Fruit fly (Drosophila melanogaster) whole organism, embryonic: Measurements from ENCODE around the gene Ccp84Aa.
A peak's percentile ranks its signal among the peaks of the same experiment; 100 is the strongest.

Experiments
- Awh ChIP-seq: fragments of 200-800 bp; sonication (Bioruptor generic); IDR thresholded peaks from 2 replicates; pipeline ENCODE4, ENCODE4 v1.3.6; 2022; ENCODE audit warnings: missing biosample characterization, missing genetic modification characterization
- CG10267 ChIP-seq: fragments of 200-800 bp; sonication (Bioruptor generic); optimal IDR thresholded peaks from 2 replicates; lab custom pipeline; 2018; ENCODE audit warnings: missing biosample characterization, mild to moderate bottlenecking, missing genetic modification characterization, moderate library complexity
- CG10979 ChIP-seq: fragments of 200-800 bp; sonication (Bioruptor generic); optimal IDR thresholded peaks from 2 replicates; lab custom pipeline; 2018; ENCODE audit warnings: missing biosample characterization, mild to moderate bottlenecking, missing genetic modification characterization, moderate library complexity
- CG14710 ChIP-seq: fragments of 200-800 bp; sonication (Bioruptor generic); optimal IDR thresholded peaks from 3 replicates; lab custom pipeline; 2019; ENCODE audit warnings: missing biosample characterization, mild to moderate bottlenecking, missing genetic modification characterization, moderate library complexity
- CG15696 ChIP-seq: fragments of 200-800 bp; sonication (Bioruptor generic); optimal IDR thresholded peaks from 2 replicates; lab custom pipeline; 2019; ENCODE audit warnings: missing biosample characterization, mild to moderate bottlenecking, missing genetic modification characterization, moderate library complexity
- CG17361 ChIP-seq: fragments of 200-800 bp; sonication (Bioruptor generic); IDR thresholded peaks from 3 replicates; pipeline ENCODE4 v1.3.6; 2022; ENCODE audit warnings: missing biosample characterization, missing genetic modification characterization
- CG17829 ChIP-seq: fragments of 200-800 bp; optimal IDR thresholded peaks from 2 replicates; lab custom pipeline; 2019; ENCODE audit warnings: missing biosample characterization, mild to moderate bottlenecking, missing genetic modification characterization, moderate library complexity
- CG18262 ChIP-seq: fragments of 200-800 bp; optimal IDR thresholded peaks from 3 replicates; lab custom pipeline; 2019; ENCODE audit warnings: missing biosample characterization, mild to moderate bottlenecking, missing genetic modification characterization, moderate library complexity
- CG18476 ChIP-seq: fragments of 200-800 bp; sonication (Bioruptor generic); optimal IDR thresholded peaks from 2 replicates; lab custom pipeline; 2016; ENCODE audit warnings: missing biosample characterization, mild to moderate bottlenecking, missing genetic modification characterization
- CG2678 ChIP-seq: fragments of 200-800 bp; sonication (Bioruptor generic); optimal IDR thresholded peaks from 3 replicates; lab custom pipeline; 2019; ENCODE audit warnings: missing biosample characterization, mild to moderate bottlenecking, missing genetic modification characterization, moderate library complexity
- CG2712 ChIP-seq: fragments of 200-800 bp; optimal IDR thresholded peaks from 3 replicates; lab custom pipeline; 2019; ENCODE audit warnings: missing biosample characterization, mild to moderate bottlenecking, missing genetic modification characterization, moderate library complexity
- CG31365 ChIP-seq: fragments of 200-800 bp; sonication (Bioruptor generic); optimal IDR thresholded peaks from 2 replicates; lab custom pipeline; 2018; ENCODE audit warnings: missing biosample characterization, mild to moderate bottlenecking, missing genetic modification characterization
- CG4424 ChIP-seq: fragments of 200-800 bp; sonication (Bioruptor generic); optimal IDR thresholded peaks from 3 replicates; lab custom pipeline; 2016; ENCODE audit warnings: missing biosample characterization, missing genetic modification characterization
- CG6689 ChIP-seq: fragments of 200-800 bp; sonication (Bioruptor generic); IDR thresholded peaks from 2 replicates; pipeline ENCODE4 v1.3.6; 2022; ENCODE audit warnings: missing biosample characterization, missing genetic modification characterization
- CG7556 ChIP-seq: fragments of 200-800 bp; sonication (Bioruptor generic); optimal IDR thresholded peaks from 2 replicates; lab custom pipeline; 2017; ENCODE audit warnings: missing biosample characterization, mild to moderate bottlenecking, missing genetic modification characterization
- CG8924 ChIP-seq: fragments of 200-800 bp; optimal IDR thresholded peaks from 3 replicates; lab custom pipeline; 2019; ENCODE audit warnings: missing biosample characterization, mild to moderate bottlenecking, missing genetic modification characterization, moderate library complexity
- CG9727 ChIP-seq: fragments of 200-800 bp; sonication (Bioruptor generic); optimal IDR thresholded peaks from 3 replicates; lab custom pipeline; 2017; ENCODE audit warnings: missing biosample characterization, mild to moderate bottlenecking, missing genetic modification characterization
- CoRest ChIP-seq: fragments of 200-800 bp; sonication (Bioruptor generic); optimal IDR thresholded peaks from 3 replicates; lab custom pipeline; 2018; ENCODE audit warnings: missing biosample characterization, mild to moderate bottlenecking, missing genetic modification characterization, moderate library complexity
- D19A ChIP-seq: fragments of 200-800 bp; optimal IDR thresholded peaks from 3 replicates; lab custom pipeline; 2019; ENCODE audit warnings: missing biosample characterization, mild to moderate bottlenecking, missing genetic modification characterization, moderate library complexity
- HLHmδ ChIP-seq: fragments of 200-800 bp; sonication (Bioruptor generic); optimal IDR thresholded peaks from 2 replicates; lab custom pipeline; 2018; ENCODE audit warnings: missing biosample characterization, mild to moderate bottlenecking, missing genetic modification characterization, moderate library complexity
- Kr ChIP-seq: fragments of 200-800 bp; sonication (Bioruptor generic); optimal IDR thresholded peaks from 2 replicates; lab custom pipeline; 2017; ENCODE audit warnings: missing biosample characterization, mild to moderate bottlenecking, missing genetic modification characterization
- Mad ChIP-seq: fragments of 200-800 bp; sonication (Bioruptor generic); optimal IDR thresholded peaks from 2 replicates; lab custom pipeline; 2016; ENCODE audit warnings: missing biosample characterization, missing genetic modification characterization
- Med ChIP-seq: fragments of 200-800 bp; sonication (Bioruptor generic); peaks from one replicate; lab custom pipeline; 2016; ENCODE audit warnings: missing biosample characterization, missing genetic modification characterization, mild to moderate bottlenecking, inconsistent platforms, moderate library complexity
- NfI ChIP-seq: fragments of 200-800 bp; sonication (Bioruptor generic); optimal IDR thresholded peaks from 3 replicates; lab custom pipeline; 2018; ENCODE audit warnings: missing biosample characterization, mild to moderate bottlenecking, missing genetic modification characterization, moderate library complexity
- Ravus ChIP-seq: fragments of 200-800 bp; sonication (Bioruptor generic); IDR thresholded peaks from 2 replicates; pipeline ENCODE4 v1.3.6; 2022; ENCODE audit warnings: missing biosample characterization, missing genetic modification characterization
- Sox100B ChIP-seq: fragments of 200-800 bp; sonication (Bioruptor generic); optimal IDR thresholded peaks from 3 replicates; lab custom pipeline; 2018; ENCODE audit warnings: missing biosample characterization, mild to moderate bottlenecking, missing genetic modification characterization
- YL-1 ChIP-seq: fragments of 200-800 bp; sonication (Bioruptor generic); optimal IDR thresholded peaks from 3 replicates; lab custom pipeline; 2017; ENCODE audit warnings: missing biosample characterization, mild to moderate bottlenecking, missing genetic modification characterization
- bcd ChIP-seq: fragments of 200-800 bp; sonication (Bioruptor generic); optimal IDR thresholded peaks from 2 replicates; lab custom pipeline; 2017; ENCODE audit warnings: missing biosample characterization, mild to moderate bottlenecking, missing genetic modification characterization
- caup ChIP-seq: fragments of 200-800 bp; sonication (Bioruptor generic); optimal IDR thresholded peaks from 3 replicates; lab custom pipeline; 2017; ENCODE audit warnings: missing biosample characterization, mild to moderate bottlenecking, missing genetic modification characterization, moderate library complexity; ENCODE audit not compliant: severe bottlenecking
- chinmo ChIP-seq: fragments of 200-800 bp; sonication (Bioruptor generic); IDR thresholded peaks from 4 replicates; pipeline ENCODE4 v1.3.6; 2022; ENCODE audit warnings: missing biosample characterization, missing genetic modification characterization; ENCODE audit not compliant: partially characterized antibody
- corto ChIP-seq: fragments of 200-800 bp; sonication (Bioruptor generic); optimal IDR thresholded peaks from 2 replicates; lab custom pipeline; 2016; ENCODE audit warnings: missing biosample characterization, mild to moderate bottlenecking, missing genetic modification characterization, moderate library complexity
- dmrt11E ChIP-seq: fragments of 200-800 bp; sonication (Bioruptor generic); optimal IDR thresholded peaks from 3 replicates; lab custom pipeline; 2018; ENCODE audit warnings: missing biosample characterization, mild to moderate bottlenecking, missing genetic modification characterization, moderate library complexity
- dmrt99B ChIP-seq: fragments of 200-800 bp; sonication (Bioruptor generic); optimal IDR thresholded peaks from 2 replicates; lab custom pipeline; 2018; ENCODE audit warnings: missing biosample characterization, mild to moderate bottlenecking, missing genetic modification characterization, moderate library complexity
- gem ChIP-seq: fragments of 200-800 bp; sonication (Bioruptor generic); optimal IDR thresholded peaks from 2 replicates; lab custom pipeline; 2019; ENCODE audit warnings: missing biosample characterization, mild to moderate bottlenecking, missing genetic modification characterization, moderate library complexity
- lilli ChIP-seq: fragments of 200-800 bp; sonication (Bioruptor generic); optimal IDR thresholded peaks from 3 replicates; lab custom pipeline; 2016; ENCODE audit warnings: missing biosample characterization, missing genetic modification characterization
- lola ChIP-seq, 3 experiments: fragments of >200 bp in 2 of 3; fragments of 200-800 bp in 1 of 3; sonication (Bioruptor generic) in 1 of 3; optimal IDR thresholded peaks; 2 replicates each; lab custom pipeline; 2017 to 2019; ENCODE audit warnings: missing biosample characterization in 3 of 3, missing genetic modification characterization in 3 of 3, mild to moderate bottlenecking in 1 of 3, moderate library complexity in 1 of 3
- nmo ChIP-seq: fragments of 200-800 bp; sonication (Bioruptor generic); optimal IDR thresholded peaks from 2 replicates; lab custom pipeline; 2018; ENCODE audit warnings: missing biosample characterization, mild to moderate bottlenecking, missing genetic modification characterization, moderate library complexity
- phol ChIP-seq: fragments of 200-800 bp; sonication (Bioruptor generic); optimal IDR thresholded peaks from 3 replicates; lab custom pipeline; 2018; ENCODE audit warnings: missing biosample characterization, mild to moderate bottlenecking, missing genetic modification characterization, moderate library complexity
- prd ChIP-seq, 3 experiments: fragments of >200 bp in 2 of 3; fragments of 200-800 bp in 1 of 3; sonication (Bioruptor generic) in 1 of 3; optimal IDR thresholded peaks in 2 of 3; IDR thresholded peaks in 1 of 3; 2 replicates in 2 of 3; 3 replicates in 1 of 3; pipeline versions ENCODE4 v1.3.6 to Lab custom; 2017 to 2022; ENCODE audit warnings: missing biosample characterization in 1 of 3, missing genetic modification characterization in 1 of 3
- pzg ChIP-seq: fragments of 200-800 bp; sonication (Bioruptor generic); optimal IDR thresholded peaks from 3 replicates; lab custom pipeline; 2018; ENCODE audit warnings: missing biosample characterization, mild to moderate bottlenecking, missing genetic modification characterization, moderate library complexity
- sens ChIP-seq: fragments of 200-800 bp; sonication (Bioruptor generic); peaks from one replicate; lab custom pipeline; 2016; ENCODE audit warnings: missing biosample characterization, missing genetic modification characterization
- slbo ChIP-seq: fragments of 200-800 bp; sonication (Bioruptor generic); IDR thresholded peaks from 2 replicates; pipeline ENCODE4 v1.3.6; 2022; ENCODE audit warnings: missing biosample characterization, missing genetic modification characterization
- twi ChIP-seq: fragments of 200-800 bp; optimal IDR thresholded peaks from 2 replicates; lab custom pipeline; 2019; ENCODE audit warnings: missing biosample characterization, mild to moderate bottlenecking, missing genetic modification characterization, moderate library complexity
- tx ChIP-seq: fragments of 200-800 bp; sonication (Bioruptor generic); optimal IDR thresholded peaks from 2 replicates; lab custom pipeline; 2016; ENCODE audit warnings: missing biosample characterization, missing genetic modification characterization
- zen ChIP-seq: fragments of 200-800 bp; sonication (Bioruptor generic); optimal IDR thresholded peaks from 3 replicates; lab custom pipeline; 2018; ENCODE audit warnings: missing biosample characterization, mild to moderate bottlenecking, missing genetic modification characterization, moderate library complexity
- zf30C ChIP-seq: fragments of 200-800 bp; sonication (Bioruptor generic); optimal IDR thresholded peaks from 3 replicates; lab custom pipeline; 2018; ENCODE audit warnings: missing biosample characterization, mild to moderate bottlenecking, missing genetic modification characterization
- zfh2 ChIP-seq: fragments of 200-800 bp; sonication (Bioruptor generic); optimal IDR thresholded peaks from 2 replicates; lab custom pipeline; 2016; ENCODE audit warnings: missing biosample characterization, missing genetic modification characterization

The Ccp84Aa gene

dm6 chr3R:6751467-6752155, 47.7 kb downstream of the Ccp84Aa start:
- peak; percentile 9 for TF ChIP-seq D19A (tag; lab: Kevin White, UChicago)
- no peak for TF ChIP-seq lilli
- TF ChIP-seq HLHmδ: no peak
- TF ChIP-seq phol (tag; lab: Kevin White, UChicago): peak; percentile 39
- peak; percentile 44 for TF ChIP-seq CG15696
- TF ChIP-seq CG31365 (tag; lab: Kevin White, UChicago): no peak
- TF ChIP-seq Ravus (GFP tag; lab: Robert Waterston, UW): no peak
- peak; percentile 23 for TF ChIP-seq Kr (GFP tag; lab: Kevin White, UChicago)
- TF ChIP-seq zfh2 (GFP tag; lab: Kevin White, UChicago): no peak
- no peak for TF ChIP-seq caup (GFP tag; lab: Kevin White, UChicago)
- TF ChIP-seq corto: no peak
- peak in 1 of 3 experiments; percentile 45 for TF ChIP-seq lola (GFP tag; optimal IDR thresholded peaks at IDR 0.05; lab: Kevin White, UChicago)
- TF ChIP-seq prd (optimal IDR thresholded peaks at IDR 0.05; lab: Kevin White, UChicago): no peak
- TF ChIP-seq prd (GFP tag; IDR thresholded peaks at IDR 0.05; lab: Robert Waterston, UW): peak; percentile 15; the same call in 1 of the 3 replicates
- peak; percentile 94 for TF ChIP-seq twi (tag; lab: Kevin White, UChicago)
- peak; percentile 18 for TF ChIP-seq nmo
- TF ChIP-seq NfI (GFP tag; lab: Kevin White, UChicago): no peak
- TF ChIP-seq chinmo: no peak
- peak; percentile 71 for TF ChIP-seq zen
- TF ChIP-seq gem (tag; lab: Kevin White, UChicago): peak; percentile 45
- no peak for TF ChIP-seq Mad (GFP tag; lab: Kevin White, UChicago)
- peak; percentile 48 for TF ChIP-seq CG2712 (tag; lab: Kevin White, UChicago)
- TF ChIP-seq CoRest (tag; lab: Kevin White, UChicago): peak; percentile 4
- TF ChIP-seq Awh: no peak
- peak; percentile 34 for TF ChIP-seq CG14710 (tag; lab: Kevin White, UChicago)
- TF ChIP-seq CG9727 (GFP tag; lab: Kevin White, UChicago): peak; percentile 25
- peak; percentile 11 for TF ChIP-seq CG17829 (tag; lab: Kevin White, UChicago)
- no peak for TF ChIP-seq tx (GFP tag; lab: Kevin White, UChicago)
- peak; percentile 27 for TF ChIP-seq bcd (GFP tag; lab: Kevin White, UChicago)
- TF ChIP-seq dmrt11E (tag; lab: Kevin White, UChicago): peak; percentile 45
- TF ChIP-seq sens: peak; percentile 77
- TF ChIP-seq CG17361: 0 out of 3 replicates have a peak, but pooled peaks have one; percentile 42
- TF ChIP-seq pzg (GFP tag; lab: Kevin White, UChicago): no peak
- no peak for TF ChIP-seq YL-1 (GFP tag; lab: Kevin White, UChicago)
- peak; percentile 6 for TF ChIP-seq CG4424
- TF ChIP-seq CG2678: no peak
- TF ChIP-seq Med (GFP tag; lab: Kevin White, UChicago): peak; percentile 25
- 0 out of 2 replicates have a peak, but pooled peaks have one; percentile 42 for TF ChIP-seq CG6689
- peak; percentile 59 for TF ChIP-seq CG18262 (tag; lab: Kevin White, UChicago)
- peak; percentile 22 for TF ChIP-seq Sox100B (GFP tag; lab: Kevin White, UChicago)
- TF ChIP-seq CG8924: peak; percentile 16
- peak; percentile 49 for TF ChIP-seq zf30C
- TF ChIP-seq CG10979 (tag; lab: Kevin White, UChicago): peak; percentile 60
- peak; percentile 14 for TF ChIP-seq dmrt99B (tag; lab: Kevin White, UChicago)
- TF ChIP-seq slbo (GFP tag; lab: Robert Waterston, UW): no peak
- TF ChIP-seq CG18476 (GFP tag; lab: Kevin White, UChicago): no peak
- TF ChIP-seq CG7556 (GFP tag; lab: Kevin White, UChicago): peak; percentile 18
- TF ChIP-seq CG10267 (tag; lab: Kevin White, UChicago): peak; percentile 21
